Worm (Caenorhabditis elegans) whole organism, early embryonic: ENCODE measurements around the gene clec-45.

Experiments
- B0310.2 ChIP-seq: sonication (generic microtip); optimal IDR thresholded peaks from 2 replicates; lab custom pipeline; 2016; ENCODE audit warnings: mild to moderate bottlenecking, missing genetic modification characterization, missing compliant biosample characterization
- F13C5.2 ChIP-seq: sonication (generic microtip); optimal IDR thresholded peaks from 2 replicates; lab custom pipeline; 2017; ENCODE audit warnings: mild to moderate bottlenecking, missing genetic modification characterization, inconsistent platforms, missing compliant biosample characterization
- aly-1 ChIP-seq: sonication (generic microtip); optimal IDR thresholded peaks from 2 replicates; lab custom pipeline; 2016; ENCODE audit warnings: missing genetic modification characterization, missing compliant biosample characterization
- ama-1 ChIP-seq: fragments of 150-350 bp; optimal IDR thresholded peaks from 2 replicates; lab custom pipeline; 2014
- ceh-13 ChIP-seq: fragments of 200-800 bp; sonication (Bioruptor generic); optimal IDR thresholded peaks from 2 replicates; lab custom pipeline; 2018; ENCODE audit warnings: mild to moderate bottlenecking, missing genetic modification characterization, missing compliant biosample characterization
- ceh-36 ChIP-seq: sonication (generic microtip); optimal IDR thresholded peaks from 2 replicates; lab custom pipeline; 2016; ENCODE audit warnings: missing genetic modification characterization, inconsistent platforms, missing compliant biosample characterization
- ets-7 ChIP-seq: sonication (generic microtip); optimal IDR thresholded peaks from 2 replicates; lab custom pipeline; 2016; ENCODE audit warnings: missing genotype, missing genetic modification characterization, missing compliant biosample characterization
- flt-1 ChIP-seq: fragments of 200-800 bp; sonication (Bioruptor generic); IDR thresholded peaks from 2 replicates; pipeline ENCODE4 v1.3.6; 2022; ENCODE audit warnings: missing genetic modification characterization, missing compliant biosample characterization
- hmbx-1 ChIP-seq: sonication (generic microtip); optimal IDR thresholded peaks from 2 replicates; lab custom pipeline; 2016; ENCODE audit warnings: mild to moderate bottlenecking, missing genetic modification characterization, missing compliant biosample characterization
- hmg-4 ChIP-seq: fragments of 200-800 bp; sonication (Bioruptor generic); optimal IDR thresholded peaks from 2 replicates; lab custom pipeline; 2018; ENCODE audit warnings: mild to moderate bottlenecking, missing genetic modification characterization, missing compliant biosample characterization
- hnd-1 ChIP-seq: sonication (generic microtip); optimal IDR thresholded peaks from 2 replicates; lab custom pipeline; 2016; ENCODE audit warnings: missing genetic modification characterization, missing compliant biosample characterization
- pes-1 ChIP-seq: fragments of 200-800 bp; sonication (Bioruptor generic); IDR thresholded peaks from 2 replicates; pipeline ENCODE4 v1.3.6; 2022; ENCODE audit warnings: missing genetic modification reagents, missing genetic modification characterization, missing compliant biosample characterization
- scrt-1 ChIP-seq: fragments of 200-800 bp; sonication (Bioruptor generic); IDR thresholded peaks from 2 replicates; pipeline ENCODE4 v1.3.6; 2022; ENCODE audit warnings: missing genetic modification characterization, missing compliant biosample characterization
- sea-1 ChIP-seq: fragments of 200-800 bp; sonication (Bioruptor generic); conservative IDR thresholded peaks from 2 replicates; pipeline ENCODE4 v1.3.6; 2022; ENCODE audit warnings: missing genetic modification characterization, missing compliant biosample characterization
- tbx-11 ChIP-seq: fragments of 200-800 bp; sonication (Bioruptor generic); IDR thresholded peaks from 2 replicates; pipeline ENCODE4 v1.3.6; 2022; ENCODE audit warnings: missing genetic modification characterization, missing compliant biosample characterization
- tbx-37 ChIP-seq: fragments of 200-800 bp; sonication (Bioruptor generic); conservative IDR thresholded peaks from 2 replicates; pipeline ENCODE4 v1.3.6; 2022; ENCODE audit warnings: missing genetic modification reagents, missing genetic modification characterization, missing compliant biosample characterization
- tra-4 ChIP-seq: sonication (generic microtip); optimal IDR thresholded peaks from 2 replicates; lab custom pipeline; 2017; ENCODE audit warnings: missing genetic modification characterization, missing compliant biosample characterization

Gene clec-45

ce11 chrV:7675904-7676303 lies 38.0 kb downstream of the clec-45 start, which contains the start of gene C12D5.3:
Gene C12D5.3 (plus strand): TSS chrV:7676204.
- no peak for TF ChIP-seq ceh-13 (GFP tag; lab: Kevin White, UChicago)
- no peak for TF ChIP-seq B0310.2
- no peak for TF ChIP-seq tbx-37 (GFP tag; lab: Robert Waterston, UW)
- TF ChIP-seq sea-1 (GFP tag; lab: Robert Waterston, UW): no peak
- no peak for TF ChIP-seq tra-4 (tag; lab: Kevin White, UChicago)
- no peak for TF ChIP-seq hmg-4 (GFP tag; lab: Kevin White, UChicago)
- no peak for TF ChIP-seq hmbx-1 (tag; lab: Kevin White, UChicago)

ce11 chrV:7681388-7681787 lies 43.5 kb downstream of the clec-45 start, which contains the start of gene cyp-33A1:
Gene cyp-33A1 (minus strand): TSS chrV:7681459.
- TF ChIP-seq sea-1 (GFP tag; lab: Robert Waterston, UW): no peak
- TF ChIP-seq pes-1 (GFP tag; lab: Robert Waterston, UW): no peak
- no peak for TF ChIP-seq B0310.2
- TF ChIP-seq hmbx-1 (tag; lab: Kevin White, UChicago): no peak
- TF ChIP-seq ets-7 (tag; lab: Kevin White, UChicago): no peak
- no peak for TF ChIP-seq ceh-36 (tag; lab: Kevin White, UChicago)
- TF ChIP-seq tra-4 (tag; lab: Kevin White, UChicago): no peak
- no peak for TF ChIP-seq ama-1 (lab: Kevin White, UChicago)
- no peak for TF ChIP-seq scrt-1 (GFP tag; lab: Robert Waterston, UW)
- TF ChIP-seq hmg-4 (GFP tag; lab: Kevin White, UChicago): no peak
- no peak for TF ChIP-seq tbx-11
- no peak for TF ChIP-seq flt-1

- TF ChIP-seq sea-1 (GFP tag; lab: Robert Waterston, UW) (no peak), F13C5.2 (tag; lab: Kevin White, UChicago) (no peak), ceh-36 (tag; lab: Kevin White, UChicago) (no peak), hnd-1 (tag; lab: Kevin White, UChicago) (no peak), pes-1 (GFP tag; lab: Robert Waterston, UW) (no peak), ets-7 (tag; lab: Kevin White, UChicago) (no peak), scrt-1 (GFP tag; lab: Robert Waterston, UW) (no peak), flt-1 (no peak), aly-1 (tag; lab: Kevin White, UChicago) (no peak)
These were observed 46.2 kb downstream of the clec-45 start, which contains the start of gene sre-11 for ce11 chrV:7683907-7684655. Gene sre-11 (minus strand): TSS chrV:7683957.

ce11 chrV:7686189-7686588 lies 48.3 kb downstream of the clec-45 start, which contains the start of the genes nhr-94 and nhr-152:
Gene nhr-94 (minus strand): TSS chrV:7686335.
Gene nhr-152 (plus strand): TSS chrV:7686350.
- TF ChIP-seq tra-4 (tag; lab: Kevin White, UChicago): no peak
- no peak for TF ChIP-seq tbx-37 (GFP tag; lab: Robert Waterston, UW)
- no peak for TF ChIP-seq aly-1 (tag; lab: Kevin White, UChicago)
- TF ChIP-seq tbx-11: no peak
- TF ChIP-seq F13C5.2 (tag; lab: Kevin White, UChicago): no peak
- TF ChIP-seq ama-1 (lab: Kevin White, UChicago): no peak
- TF ChIP-seq pes-1 (GFP tag; lab: Robert Waterston, UW): no peak
- TF ChIP-seq sea-1 (GFP tag; lab: Robert Waterston, UW): no peak
- no peak for TF ChIP-seq ceh-36 (tag; lab: Kevin White, UChicago)
- no peak for TF ChIP-seq hmbx-1 (tag; lab: Kevin White, UChicago)
- no peak for TF ChIP-seq hnd-1 (tag; lab: Kevin White, UChicago)
- no peak for TF ChIP-seq hmg-4 (GFP tag; lab: Kevin White, UChicago)
- no peak for TF ChIP-seq ceh-13 (GFP tag; lab: Kevin White, UChicago)
- no peak for TF ChIP-seq flt-1
- TF ChIP-seq B0310.2: no peak
- TF ChIP-seq scrt-1 (GFP tag; lab: Robert Waterston, UW): no peak
- no peak for TF ChIP-seq ets-7 (tag; lab: Kevin White, UChicago)
